Fruit fly (Drosophila melanogaster) whole organism, larva: ENCODE data around the gene trus.
A peak's percentile ranks its signal among the peaks of the same experiment; 100 is the strongest.

Experiments used
- noc ChIP-seq: fragments of 200-800 bp; sonication (Bioruptor generic); optimal IDR thresholded peaks from 3 replicates; lab custom pipeline; 2019; ENCODE audit warnings: missing biosample characterization, mild to moderate bottlenecking, missing genetic modification characterization, moderate library complexity

Gene trus

DNA sequence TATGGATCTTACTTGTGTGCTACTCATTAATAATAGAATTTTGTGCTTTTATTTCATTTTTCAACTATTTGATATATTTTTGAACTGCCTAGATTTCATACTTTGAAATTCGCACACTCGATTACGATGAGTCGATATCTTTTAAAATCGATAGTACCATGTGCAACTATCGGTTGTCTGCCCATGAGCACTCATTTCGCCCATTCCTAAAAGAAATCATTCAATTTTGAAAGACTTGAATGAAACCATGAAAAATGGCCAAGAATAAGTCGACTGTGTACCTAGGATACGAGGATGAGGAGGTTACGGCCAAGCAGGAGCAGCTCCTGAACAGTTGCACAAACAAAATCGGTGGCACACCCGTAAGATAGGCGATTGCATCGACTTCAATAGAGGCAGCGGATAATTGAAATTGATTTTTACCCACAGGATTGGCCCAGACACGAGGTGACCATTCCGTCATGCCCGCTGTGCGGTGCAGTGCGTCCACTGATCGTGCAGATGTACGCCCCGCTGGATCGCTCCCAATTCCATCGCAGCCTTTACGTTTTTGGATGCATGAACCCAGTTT, at the start of gene trus:
TSS of gene trus (plus strand) at position 204 of the 571 bp plus-strand sequence.
- no peak for TF ChIP-seq noc (tag; lab: Kevin White, UChicago)

- peak; percentile 37 for TF ChIP-seq noc (tag; lab: Kevin White, UChicago)
Observed at dm6 chr3R:12408160-12408559, 48.2 kb upstream of the trus start, which contains the start of gene CG5196. Gene CG5196 (plus strand): TSS chr3R:12408316.

- TF ChIP-seq noc (tag; lab: Kevin White, UChicago): peak; percentile 63
Observed at dm6 chr3R:12411449-12411848, 44.9 kb upstream of the trus start.

DNA sequence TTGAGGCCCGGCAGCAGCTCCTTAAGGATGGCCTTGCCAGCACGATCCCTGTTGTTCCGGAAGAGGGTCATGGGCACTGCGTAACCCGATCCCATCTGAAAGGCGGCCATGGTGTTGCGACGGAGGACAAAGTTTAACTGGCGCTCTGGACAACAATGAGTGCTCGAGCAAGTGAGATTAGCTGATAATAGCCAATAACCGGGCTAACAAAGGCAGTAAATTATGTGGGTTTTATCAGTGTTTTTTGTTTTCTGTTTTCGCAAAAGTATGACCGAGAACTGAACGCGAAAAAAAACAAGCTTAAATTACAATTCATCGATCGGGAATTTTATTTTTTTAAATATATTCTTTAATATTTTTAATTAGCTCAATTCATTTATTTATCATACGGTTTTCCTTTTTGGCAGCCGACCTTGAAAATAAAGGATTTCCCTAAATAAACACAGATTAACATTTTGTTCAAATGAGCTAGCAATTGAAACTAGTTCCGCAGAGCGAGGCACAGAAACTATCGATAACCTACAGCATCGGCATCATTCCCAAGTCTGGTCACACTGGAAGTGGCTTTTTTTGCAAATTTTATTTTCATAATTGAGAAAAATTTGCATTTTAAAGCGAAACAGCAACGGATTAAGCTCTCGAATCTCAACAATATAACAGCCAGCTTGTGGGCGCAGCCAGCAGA, 43.0 kb upstream of the trus start, which contains the start of the genes Dip-C and pps:
TSS of gene Dip-C (minus strand) at position 486 of the 685 bp plus-strand sequence.
TSS of gene pps (plus strand) at position 555 of the 685 bp plus-strand sequence.
- no peak for TF ChIP-seq noc (tag; lab: Kevin White, UChicago)

- no peak for TF ChIP-seq noc (tag; lab: Kevin White, UChicago)
Observed at dm6 chr3R:12422379-12422975, 33.9 kb upstream of the trus start, which contains the start of the genes Scgbeta and CG17202. Gene Scgbeta (minus strand): TSS chr3R:12422429. Gene CG17202 (plus strand): TSS chr3R:12422768.

DNA sequence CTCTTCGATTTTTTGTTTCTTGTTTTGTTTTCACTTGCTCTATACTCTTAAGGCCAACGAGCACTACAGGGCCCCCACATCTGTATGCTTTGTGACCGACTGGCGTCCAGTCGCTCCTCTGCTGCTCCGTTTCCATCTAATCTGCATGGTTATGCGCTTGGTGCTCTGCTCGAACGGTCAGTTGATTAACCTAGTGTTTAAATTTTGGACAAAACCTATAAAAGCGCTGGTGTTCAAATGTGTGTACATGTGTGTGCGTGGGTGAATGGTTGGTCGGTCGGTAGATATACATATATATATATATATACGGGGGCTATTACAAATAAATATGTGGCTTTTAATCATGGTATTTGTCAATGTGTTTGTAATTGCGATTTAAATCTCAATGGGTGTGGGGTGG, 32.4 kb upstream of the trus start:
- TF ChIP-seq noc (tag; lab: Kevin White, UChicago): no peak

dm6 chr3R:12425510-12426309, 30.7 kb upstream of the trus start, which contains the start of gene Pp1-87B:
Gene Pp1-87B (minus strand): TSS chr3R:12425917.
- no peak for TF ChIP-seq noc (tag; lab: Kevin White, UChicago)

DNA sequence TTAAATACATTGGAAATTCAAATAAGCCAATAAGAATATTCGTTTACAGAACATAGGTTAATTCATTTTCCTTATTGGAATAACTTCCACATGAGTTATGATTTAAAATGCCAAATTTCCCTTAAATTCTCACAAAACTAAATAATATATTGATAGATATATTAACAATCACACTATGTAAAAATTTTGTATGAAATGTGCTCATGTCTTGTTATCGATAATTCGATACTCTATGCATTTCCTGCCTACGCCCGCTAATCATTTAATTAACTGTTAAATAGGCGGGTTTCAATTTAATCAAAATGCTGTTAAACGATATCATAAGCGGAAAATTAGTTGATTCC, 30.1 kb upstream of the trus start, which contains the start of gene NANS:
TSS of gene NANS (plus strand) at position 269 of the 344 bp plus-strand sequence.
- TF ChIP-seq noc (tag; lab: Kevin White, UChicago): no peak

- no peak for TF ChIP-seq noc (tag; lab: Kevin White, UChicago)
Observed at dm6 chr3R:12429120-12429610, 27.2 kb upstream of the trus start, which contains the start of the genes CG5641 and CG5245. Gene CG5641 (minus strand): TSS chr3R:12429282. Gene CG5245 (plus strand): TSS chr3R:12429560.

dm6 chr3R:12431030-12431489, 25.3 kb upstream of the trus start, which contains the start of gene Prosalpha2:
Gene Prosalpha2 (plus strand): TSS chr3R:12431321.
- TF ChIP-seq noc (tag; lab: Kevin White, UChicago): no peak

dm6 chr3R:12433764-12434163, 22.6 kb upstream of the trus start, which contains the start of the genes Aos1 and Srlp:
Gene Aos1 (minus strand): TSS chr3R:12433822.
Gene Srlp (plus strand): TSS chr3R:12434098.
- peak; percentile 65 for TF ChIP-seq noc (tag; lab: Kevin White, UChicago)

- TF ChIP-seq noc (tag; lab: Kevin White, UChicago): no peak
Observed at dm6 chr3R:12435948-12436347, 20.4 kb upstream of the trus start, which contains the start of gene Desat2. Gene Desat2 (plus strand): TSS chr3R:12436248.

- no peak for TF ChIP-seq noc (tag; lab: Kevin White, UChicago)
Observed at dm6 chr3R:12439039-12439400, 17.4 kb upstream of the trus start, which contains the start of the genes CG17207 and CG46427. Gene CG17207 (minus strand): TSS chr3R:12439139. Gene CG46427 (minus strand): TSS chr3R:12439139.

- TF ChIP-seq noc (tag; lab: Kevin White, UChicago): no peak
Observed at dm6 chr3R:12439401-12440143, 16.8 kb upstream of the trus start, which contains the start of gene Desat1. Gene Desat1 (plus strand): TSS chr3R:12439600.
